Worm (Caenorhabditis elegans): ENCODE measurements around the gene F48F7.5.

Gene F48F7.5

DNA sequence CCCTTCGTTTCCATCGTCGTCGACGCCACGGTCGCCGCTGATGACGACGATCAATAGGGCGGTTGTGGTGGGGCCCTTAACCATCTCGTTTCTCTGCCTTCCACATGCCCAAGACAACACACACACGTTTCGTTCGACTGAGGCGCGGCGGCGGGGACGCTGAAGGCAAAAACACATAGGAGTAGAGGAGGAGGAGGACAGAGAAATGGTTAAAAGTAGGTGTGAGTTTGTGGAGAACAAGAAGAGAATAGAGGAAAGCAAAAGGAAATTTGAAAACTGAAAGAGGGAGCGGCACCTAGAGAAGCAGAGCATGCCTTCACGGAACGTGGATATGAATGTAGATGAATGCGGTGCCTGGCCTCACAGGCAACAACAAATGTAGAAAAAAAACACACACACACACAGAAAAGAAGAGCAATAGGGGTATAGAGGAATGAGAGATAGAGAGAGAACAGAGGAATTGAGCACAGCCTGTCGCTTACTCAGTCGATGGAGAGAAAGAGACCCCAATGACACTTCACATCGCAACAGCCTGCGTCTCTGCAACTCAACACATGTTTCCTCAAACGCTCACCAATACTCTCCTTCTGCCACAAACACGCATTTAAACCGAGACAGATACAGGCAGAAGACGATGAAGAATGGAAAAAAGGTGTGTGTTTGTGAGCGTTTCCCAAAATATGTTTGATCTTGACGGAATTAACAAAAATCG lies 6.0 kb upstream of the F48F7.5 start (continued):
- TF ChIP-seq nhr-28 (tag; optimal IDR thresholded peaks at IDR 0.05): no peak
- TF ChIP-seq ceh-82 (tag; optimal IDR thresholded peaks at IDR 0.05): peak; percentile 30 to 50 (median 49)
- TF ChIP-seq ztf-4 (tag; optimal IDR thresholded peaks at IDR 0.05): peak; percentile 53
- TF ChIP-seq lin-13 (GFP tag; optimal IDR thresholded peaks at IDR 0.05): peak; percentile 64
- no peak for TF ChIP-seq lin-15B (tag; optimal IDR thresholded peaks at IDR 0.05)
- TF ChIP-seq ces-1 (GFP tag; optimal IDR thresholded peaks at IDR 0.05): no peak
- TF ChIP-seq zag-1 (tag; optimal IDR thresholded peaks at IDR 0.05): peak; percentile 35
- TF ChIP-seq ama-1 (optimal IDR thresholded peaks at IDR 0.05): no peak
- no peak for TF ChIP-seq unc-62 (GFP tag; optimal IDR thresholded peaks at IDR 0.05)
- peak; percentile 44 to 61 for TF ChIP-seq efl-1 (optimal IDR thresholded peaks at IDR 0.05)
- TF ChIP-seq efl-1 (GFP tag; optimal IDR thresholded peaks at IDR 0.05 in 1 of 2): peak in 1 of 2 experiments; percentile 86
- TF ChIP-seq egl-27 (tag; optimal IDR thresholded peaks at IDR 0.05): no peak
- TF ChIP-seq aha-1 (tag; optimal IDR thresholded peaks at IDR 0.05): no peak
- peak; percentile 89 for TF ChIP-seq snu-23 (GFP tag; optimal IDR thresholded peaks at IDR 0.05)
- no peak for TF ChIP-seq mef-2 (tag; optimal IDR thresholded peaks at IDR 0.05)
- peak; percentile 38 for TF ChIP-seq nhr-237 (tag; optimal IDR thresholded peaks at IDR 0.05)
- TF ChIP-seq unc-86 (tag; optimal IDR thresholded peaks at IDR 0.05): peak; percentile 80
- TF ChIP-seq rnt-1 (tag; optimal IDR thresholded peaks at IDR 0.05): peak; percentile 81
- TF ChIP-seq fkh-4 (tag; optimal IDR thresholded peaks at IDR 0.05; ENCODE audit: borderline replicate concordance): no peak
- peak; percentile 19 to 67 for TF ChIP-seq lin-35 (GFP tag; optimal IDR thresholded peaks at IDR 0.05)
- TF ChIP-seq C34B4.2 (tag; optimal IDR thresholded peaks at IDR 0.05): no peak
- peak; percentile 23 for TF ChIP-seq hpl-2 (GFP tag; optimal IDR thresholded peaks at IDR 0.05)
- TF ChIP-seq ceh-63 (GFP tag; optimal IDR thresholded peaks at IDR 0.05): no peak
- TF ChIP-seq unc-30 (tag; optimal IDR thresholded peaks at IDR 0.05): no peak
- no peak for TF ChIP-seq nhr-76 (tag; optimal IDR thresholded peaks at IDR 0.05)
- TF ChIP-seq nhr-77 (tag; optimal IDR thresholded peaks at IDR 0.05): peak; percentile 41
- peak; percentile 18 for TF ChIP-seq sup-37 (GFP tag; optimal IDR thresholded peaks at IDR 0.05)
- peak; percentile 55 for TF ChIP-seq lir-3 (tag; optimal IDR thresholded peaks at IDR 0.05; ENCODE audit: poor library complexity)
- no peak for TF ChIP-seq egl-13 (tag; optimal IDR thresholded peaks at IDR 0.05)
- TF ChIP-seq dsc-1 (tag; optimal IDR thresholded peaks at IDR 0.05): peak; percentile 68
- peak; percentile 96 for TF ChIP-seq fkh-10 (GFP tag; optimal IDR thresholded peaks at IDR 0.05)
- no peak for TF ChIP-seq pag-3 (tag; optimal IDR thresholded peaks at IDR 0.05; ENCODE audit: borderline replicate concordance, insufficient read depth)
- no peak for TF ChIP-seq alr-1 (tag; optimal IDR thresholded peaks at IDR 0.05; ENCODE audit: borderline replicate concordance)
- TF ChIP-seq snpc-4 (tag; optimal IDR thresholded peaks at IDR 0.05): peak; percentile 21
- no peak for TF ChIP-seq sptf-1 (tag; optimal IDR thresholded peaks at IDR 0.05)
- TF ChIP-seq ceh-8 (GFP tag; optimal IDR thresholded peaks at IDR 0.05): no peak
- TF ChIP-seq efl-3 (GFP tag; optimal IDR thresholded peaks at IDR 0.05): no peak
- peak; percentile 15 for TF ChIP-seq C04F5.9 (tag; optimal IDR thresholded peaks at IDR 0.05)
- TF ChIP-seq vab-15 (tag; optimal IDR thresholded peaks at IDR 0.05): no peak
- TF ChIP-seq isw-1 (GFP tag; IDR thresholded peaks at IDR 0.05): peak; percentile 43
- no peak for TF ChIP-seq ceh-90 (tag; optimal IDR thresholded peaks at IDR 0.05)
- no peak for TF ChIP-seq grh-1 (GFP tag; IDR thresholded peaks at IDR 0.05)
- no peak for TF ChIP-seq hlh-4 (tag; optimal IDR thresholded peaks at IDR 0.05)
- TF ChIP-seq skn-1 (tag; optimal IDR thresholded peaks at IDR 0.05): no peak
- peak; percentile 42 for TF ChIP-seq nhr-90 (tag; optimal IDR thresholded peaks at IDR 0.05; ENCODE audit: poor library complexity)
- peak; percentile 13 for TF ChIP-seq blmp-1 (tag; optimal IDR thresholded peaks at IDR 0.05)
- peak; percentile 98 for TF ChIP-seq lin-14 (GFP tag; optimal IDR thresholded peaks at IDR 0.05)

All from whole organism, L1 larva.